Fruit fly (Drosophila melanogaster) whole organism: ENCODE measurements around the gene blp.

Experiments used
- CG8478 ChIP-seq: fragments of >200 bp; optimal IDR thresholded peaks from 2 replicates; lab custom pipeline; 2018; ENCODE audit warnings: inconsistent platforms
- EcR ChIP-seq, 2 experiments: fragments of >200 bp; optimal IDR thresholded peaks; 2 replicates each; lab custom pipeline; 2017; ENCODE audit warnings: missing biosample characterization in 2 of 2, missing genetic modification characterization in 2 of 2, missing genetic modification reagents in 2 of 2
- pan ChIP-seq: fragments of >200 bp; optimal IDR thresholded peaks from 2 replicates; lab custom pipeline; 2017
- usp ChIP-seq: fragments of >200 bp; optimal IDR thresholded peaks from 2 replicates; lab custom pipeline; 2017; ENCODE audit warnings: missing biosample characterization, missing genetic modification characterization, mixed read lengths

- TF ChIP-seq pan (lab: Kevin White, UChicago) (no peak), EcR (GFP tag; optimal IDR thresholded peaks at IDR 0.05; lab: Kevin White, UChicago) (no peak), usp (no peak), CG8478 (lab: Kevin White, UChicago) (no peak)
Observed at dm6 chr3R:15975170-15975569, 41.5 kb downstream of the blp start.
